Fruit fly (Drosophila melanogaster) whole organism, prepupa: ENCODE measurements around the gene CG13062.

Experiments used
- CG11762 ChIP-seq: fragments of 200-800 bp; sonication (Bioruptor generic); optimal IDR thresholded peaks from 3 replicates; lab custom pipeline; 2016; ENCODE audit warnings: missing biosample characterization, missing genetic modification characterization; ENCODE audit not compliant: insufficient read depth
- CG6276 ChIP-seq: fragments of 200-800 bp; sonication (Bioruptor generic); optimal IDR thresholded peaks from 2 replicates; lab custom pipeline; 2017; ENCODE audit warnings: missing biosample characterization, mild to moderate bottlenecking, missing genetic modification characterization
- CG8319 ChIP-seq: fragments of 200-800 bp; sonication (Bioruptor generic); optimal IDR thresholded peaks from 3 replicates; lab custom pipeline; 2016; ENCODE audit warnings: missing biosample characterization, missing genetic modification characterization
- Gug ChIP-seq: fragments of 200-800 bp; sonication (Bioruptor generic); IDR thresholded peaks from 2 replicates; pipeline ENCODE4 v1.3.6; 2022; ENCODE audit warnings: missing biosample characterization, missing genetic modification characterization
- cyc ChIP-seq: fragments of 200-800 bp; sonication (Bioruptor generic); optimal IDR thresholded peaks from 3 replicates; lab custom pipeline; 2016; ENCODE audit warnings: missing biosample characterization, missing genetic modification characterization
- fd59A ChIP-seq: fragments of 200-800 bp; sonication (Bioruptor generic); optimal IDR thresholded peaks from 2 replicates; lab custom pipeline; 2017; ENCODE audit warnings: missing biosample characterization, mild to moderate bottlenecking, missing genetic modification characterization, missing genetic modification reagents
- lz ChIP-seq: fragments of 200-800 bp; sonication (Bioruptor generic); optimal IDR thresholded peaks from 3 replicates; lab custom pipeline; 2016; ENCODE audit warnings: missing biosample characterization, missing genetic modification characterization

DNA sequence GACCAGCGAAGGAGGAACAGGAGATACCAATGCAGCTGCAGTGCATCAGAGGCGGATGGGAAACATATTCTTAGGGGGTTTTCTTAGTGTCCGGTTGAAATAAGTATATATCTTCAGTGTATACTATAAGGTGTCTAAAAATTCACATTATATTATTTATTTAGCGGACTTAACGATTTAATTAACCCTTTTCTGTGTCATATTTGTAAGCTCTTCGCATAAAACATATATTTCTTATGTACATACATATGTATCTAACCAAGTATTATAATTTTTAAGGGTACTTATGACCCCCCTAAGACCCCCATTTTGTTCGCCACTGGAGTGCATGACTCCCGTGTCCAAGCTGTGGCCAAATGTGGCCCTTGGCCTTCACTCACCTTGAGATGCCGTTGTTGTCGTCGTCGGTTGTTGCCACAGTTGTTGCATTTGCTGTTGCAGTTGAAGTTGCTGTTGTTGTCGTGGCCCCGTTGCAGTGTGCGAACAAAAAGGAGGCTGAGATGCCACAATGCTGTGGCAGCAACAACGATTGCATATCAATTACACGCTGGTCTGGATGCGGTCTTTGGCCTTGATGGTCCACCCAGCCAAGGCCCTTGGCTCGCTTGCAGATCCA is 47.2 kb downstream of the CG13062 start:
- TF ChIP-seq Gug (GFP tag; lab: Robert Waterston, UW) (no peak), cyc (peak; percentile 70), lz (GFP tag; lab: Kevin White, UChicago) (peak; percentile 71), CG8319 (peak; percentile 79), fd59A (GFP tag; lab: Kevin White, UChicago) (peak; percentile 96), CG11762 (GFP tag; lab: Kevin White, UChicago) (peak; percentile 70), CG6276 (GFP tag; lab: Kevin White, UChicago) (no peak)
